Worm (Caenorhabditis elegans) whole organism, L1 larva: ENCODE measurements around the gene ssq-1.

ENCODE experiments used
- C04F5.9 ChIP-seq: sonication (generic microtip); optimal IDR thresholded peaks from 2 replicates; lab custom pipeline; 2016; ENCODE audit warnings: missing genetic modification characterization, missing compliant biosample characterization
- ama-1 ChIP-seq: fragments of 150-350 bp; optimal IDR thresholded peaks from 2 replicates; lab custom pipeline; 2014
- blmp-1 ChIP-seq: fragments of 150-350 bp; optimal IDR thresholded peaks from 2 replicates; lab custom pipeline; 2014; ENCODE audit warnings: missing biosample characterization, missing genetic modification characterization
- ceh-82 ChIP-seq, 3 experiments: fragments of 150-350 bp in 1 of 3; sonication (generic microtip) in 2 of 3; optimal IDR thresholded peaks; 2 replicates each; lab custom pipeline; 2014 to 2017; ENCODE audit warnings: missing biosample characterization in 3 of 3, missing genetic modification characterization in 3 of 3
- ces-1 ChIP-seq: fragments of 150-350 bp; optimal IDR thresholded peaks from 2 replicates; lab custom pipeline; 2014; ENCODE audit warnings: missing biosample characterization, missing genetic modification reagents, missing genetic modification characterization
- fos-1 ChIP-seq: fragments of 150-350 bp; optimal IDR thresholded peaks from 2 replicates; lab custom pipeline; 2014; ENCODE audit warnings: missing biosample characterization, missing genetic modification characterization
- lin-35 ChIP-seq, 2 experiments: fragments of 150-350 bp; optimal IDR thresholded peaks; 2 replicates each; lab custom pipeline; 2014; ENCODE audit warnings: missing biosample characterization in 2 of 2, missing genetic modification characterization in 2 of 2, missing genetic modification reagents in 2 of 2
- lin-39 ChIP-seq: fragments of 150-350 bp; optimal IDR thresholded peaks from 2 replicates; lab custom pipeline; 2014; ENCODE audit warnings: missing biosample characterization, missing genetic modification reagents, missing genetic modification characterization
- mdl-1 ChIP-seq, 2 experiments: fragments of 150-350 bp; optimal IDR thresholded peaks; 2 replicates each; lab custom pipeline; 2014 to 2017; ENCODE audit warnings: missing biosample characterization in 2 of 2, missing genetic modification characterization in 2 of 2, inconsistent platforms in 1 of 2
- nhr-237 ChIP-seq: fragments of 150-350 bp; optimal IDR thresholded peaks from 2 replicates; lab custom pipeline; 2014; ENCODE audit warnings: missing biosample characterization, missing genetic modification characterization
- nhr-47 ChIP-seq: sonication (generic microtip); optimal IDR thresholded peaks from 2 replicates; lab custom pipeline; 2016; ENCODE audit warnings: mild to moderate bottlenecking, missing genetic modification characterization, moderate library complexity, missing compliant biosample characterization
- nhr-77 ChIP-seq: fragments of 150-350 bp; optimal IDR thresholded peaks from 2 replicates; lab custom pipeline; 2014; ENCODE audit warnings: missing biosample characterization, missing genetic modification characterization
- skn-1 ChIP-seq: fragments of 150-350 bp; optimal IDR thresholded peaks from 2 replicates; lab custom pipeline; 2014; ENCODE audit warnings: missing biosample characterization, missing genetic modification characterization
- vab-15 ChIP-seq: sonication (generic microtip); optimal IDR thresholded peaks from 2 replicates; lab custom pipeline; 2017; ENCODE audit warnings: missing genotype, mild to moderate bottlenecking, missing genetic modification characterization, missing compliant biosample characterization

ce11 chrIV:9872786-9873185 lies 20.4 kb downstream of the ssq-1 start:
- no peak for TF ChIP-seq ama-1 (lab: Kevin White, UChicago)
- no peak for TF ChIP-seq nhr-47 (tag; lab: Kevin White, UChicago)
- TF ChIP-seq ceh-82 (tag; optimal IDR thresholded peaks at IDR 0.05; lab: Kevin White, UChicago): peak in 1 of 3 experiments; percentile 22
- TF ChIP-seq lin-35 (GFP tag; optimal IDR thresholded peaks at IDR 0.05; lab: Kevin White, UChicago): peak in 1 of 2 experiments; percentile 26
- no peak for TF ChIP-seq vab-15
- no peak for TF ChIP-seq mdl-1 (tag; optimal IDR thresholded peaks at IDR 0.05; lab: Kevin White, UChicago)
- no peak for TF ChIP-seq blmp-1 (tag; lab: Kevin White, UChicago)
- no peak for TF ChIP-seq nhr-237 (tag; lab: Kevin White, UChicago)
- no peak for TF ChIP-seq fos-1
- no peak for TF ChIP-seq skn-1 (tag; lab: Kevin White, UChicago)
- TF ChIP-seq lin-39: no peak
- no peak for TF ChIP-seq C04F5.9 (tag; lab: Kevin White, UChicago)
- TF ChIP-seq ces-1 (GFP tag; lab: Kevin White, UChicago): no peak
- TF ChIP-seq nhr-77 (tag; lab: Kevin White, UChicago): no peak
